Fruit fly (Drosophila melanogaster): ENCODE results near the gene CG13931.

dm6 chr3L:1668504-1668903 lies 33.7 kb downstream of the CG13931 start, which contains the start of gene RpL23A:
- TF ChIP-seq D1 (tag; optimal IDR thresholded peaks at IDR 0.05) (no peak), gl (tag; optimal IDR thresholded peaks at IDR 0.05) (peak; percentile 29), CG9948 (tag; optimal IDR thresholded peaks at IDR 0.05) (peak; percentile 40), fd96Ca (GFP tag; IDR thresholded peaks at IDR 0.05) (peak; percentile 85), Snoo (tag; optimal IDR thresholded peaks at IDR 0.05) (peak; percentile 92), CG4496 (GFP tag; IDR thresholded peaks at IDR 0.05) (peak; percentile 92), Ets98B (GFP tag; IDR thresholded peaks at IDR 0.05) (peak; percentile 74), Pif1A (GFP tag; optimal IDR thresholded peaks at IDR 0.05) (no peak), CG34367 (tag; optimal IDR thresholded peaks at IDR 0.05) (peak; percentile 75), CG13204 (GFP tag; optimal IDR thresholded peaks at IDR 0.05) (peak; percentile 40), CG8159 (tag; optimal IDR thresholded peaks at IDR 0.05) (peak; percentile 61), EcR (GFP tag; optimal IDR thresholded peaks at IDR 0.05) (no peak)

All from whole organism, pupa.